Fruit fly (Drosophila melanogaster) whole organism, embryonic: Measurements from ENCODE around the gene CG33325.

Experiments
- Atf-2 ChIP-seq: fragments of 200-800 bp; sonication (Bioruptor generic); optimal IDR thresholded peaks from 2 replicates; lab custom pipeline; 2016; ENCODE audit warnings: missing biosample characterization, missing genetic modification characterization
- Bdp1 ChIP-seq: fragments of 200-800 bp; sonication (Bioruptor generic); optimal IDR thresholded peaks from 3 replicates; lab custom pipeline; 2016; ENCODE audit warnings: missing biosample characterization, missing genetic modification characterization
- BtbVII ChIP-seq: fragments of 200-800 bp; sonication (Bioruptor generic); optimal IDR thresholded peaks from 3 replicates; lab custom pipeline; 2017; ENCODE audit warnings: missing biosample characterization, mild to moderate bottlenecking, missing genetic modification characterization
- CG11093 ChIP-seq: fragments of 200-800 bp; sonication (Bioruptor generic); IDR thresholded peaks from 3 replicates; pipeline ENCODE4 v1.3.6; 2022; ENCODE audit warnings: missing biosample characterization, missing genetic modification characterization
- CG11560 ChIP-seq: fragments of 200-800 bp; sonication (Bioruptor generic); IDR thresholded peaks from 3 replicates; pipeline ENCODE4 v1.3.6; 2022; ENCODE audit warnings: missing biosample characterization, missing genetic modification characterization
- CG12659 ChIP-seq: fragments of 200-800 bp; sonication (Bioruptor generic); optimal IDR thresholded peaks from 3 replicates; lab custom pipeline; 2017; ENCODE audit warnings: mild to moderate bottlenecking, missing biosample characterization, missing genetic modification reagents, missing genetic modification characterization
- CG12744 ChIP-seq: fragments of 200-800 bp; sonication (Bioruptor generic); optimal IDR thresholded peaks from 2 replicates; lab custom pipeline; 2016; ENCODE audit warnings: missing biosample characterization, missing genetic modification characterization
- CG13296 ChIP-seq: fragments of 200-800 bp; sonication (Bioruptor generic); optimal IDR thresholded peaks from 3 replicates; lab custom pipeline; 2018; ENCODE audit warnings: missing biosample characterization, mild to moderate bottlenecking, missing genetic modification characterization
- CG15011 ChIP-seq: fragments of 200-800 bp; sonication (Bioruptor generic); optimal IDR thresholded peaks from 3 replicates; lab custom pipeline; 2018; ENCODE audit warnings: missing biosample characterization, mild to moderate bottlenecking, missing genetic modification characterization
- CG17186 ChIP-seq: fragments of 200-800 bp; sonication (Bioruptor generic); optimal IDR thresholded peaks from 3 replicates; lab custom pipeline; 2017; ENCODE audit warnings: missing biosample characterization, missing genetic modification reagents, missing genetic modification characterization
- CG17802 ChIP-seq: fragments of 200-800 bp; sonication (Bioruptor generic); optimal IDR thresholded peaks from 2 replicates; lab custom pipeline; 2018; ENCODE audit warnings: missing biosample characterization, mild to moderate bottlenecking, missing genetic modification characterization, moderate library complexity
- CG18011 ChIP-seq: fragments of 200-800 bp; sonication (Bioruptor generic); optimal IDR thresholded peaks from 2 replicates; lab custom pipeline; 2017; ENCODE audit warnings: missing biosample characterization, missing genetic modification characterization, mild to moderate bottlenecking, moderate library complexity, missing genotype
- CG18476 ChIP-seq: fragments of 200-800 bp; sonication (Bioruptor generic); optimal IDR thresholded peaks from 2 replicates; lab custom pipeline; 2016; ENCODE audit warnings: missing biosample characterization, mild to moderate bottlenecking, missing genetic modification characterization
- CG18619 ChIP-seq: fragments of 200-800 bp; sonication (Bioruptor generic); optimal IDR thresholded peaks from 3 replicates; lab custom pipeline; 2017; ENCODE audit warnings: missing biosample characterization, mild to moderate bottlenecking, missing genetic modification characterization
- CG2889 ChIP-seq: fragments of 200-800 bp; sonication (Bioruptor generic); IDR thresholded peaks from 3 replicates; pipeline ENCODE4 v1.3.6; 2022; ENCODE audit warnings: missing biosample characterization, missing genetic modification characterization
- CG31388 ChIP-seq: fragments of 200-800 bp; sonication (Bioruptor generic); optimal IDR thresholded peaks from 2 replicates; lab custom pipeline; 2016; ENCODE audit warnings: missing biosample characterization, missing genetic modification characterization
- CG4328 ChIP-seq: fragments of 200-800 bp; sonication (Bioruptor generic); optimal IDR thresholded peaks from 3 replicates; lab custom pipeline; 2017; ENCODE audit warnings: missing biosample characterization, missing genetic modification reagents, missing genetic modification characterization
- CG8359 ChIP-seq: fragments of 200-800 bp; sonication (Bioruptor generic); optimal IDR thresholded peaks from 2 replicates; lab custom pipeline; 2017; ENCODE audit warnings: missing biosample characterization, mild to moderate bottlenecking, missing genetic modification characterization, borderline replicate concordance
- D19B ChIP-seq: fragments of 200-800 bp; sonication (Bioruptor generic); optimal IDR thresholded peaks from 2 replicates; lab custom pipeline; 2017; ENCODE audit warnings: missing biosample characterization, mild to moderate bottlenecking, missing genetic modification characterization
- Dll ChIP-seq: fragments of 200-800 bp; sonication (Bioruptor generic); IDR thresholded peaks from 4 replicates; pipeline ENCODE4 v1.3.6; 2022; ENCODE audit warnings: missing biosample characterization, missing genetic modification characterization; ENCODE audit not compliant: partially characterized antibody
- Eip74EF ChIP-seq, 2 experiments: fragments of 200-800 bp in 1 of 2; fragments of >200 bp in 1 of 2; sonication (Bioruptor generic) in 1 of 2; optimal IDR thresholded peaks; 2 replicates each; lab custom pipeline; 2017 to 2019; ENCODE audit warnings: missing biosample characterization in 2 of 2, missing genetic modification characterization in 2 of 2, mild to moderate bottlenecking in 1 of 2, moderate library complexity in 1 of 2
- Fer1 ChIP-seq: fragments of 200-800 bp; sonication (Bioruptor generic); optimal IDR thresholded peaks from 2 replicates; lab custom pipeline; 2017; ENCODE audit warnings: missing biosample characterization, mild to moderate bottlenecking, missing genetic modification characterization
- Fer3 ChIP-seq: fragments of 200-800 bp; sonication (Bioruptor generic); optimal IDR thresholded peaks from 2 replicates; lab custom pipeline; 2018; ENCODE audit warnings: missing biosample characterization, mild to moderate bottlenecking, missing genetic modification characterization, moderate library complexity
- GATAe ChIP-seq: fragments of 200-800 bp; sonication (Bioruptor generic); conservative IDR thresholded peaks from 2 replicates; pipeline ENCODE4 v1.3.6; 2022; ENCODE audit warnings: missing biosample characterization, missing genetic modification characterization
- Lhr ChIP-seq: fragments of 200-800 bp; sonication (Bioruptor generic); optimal IDR thresholded peaks from 3 replicates; lab custom pipeline; 2017; ENCODE audit warnings: mild to moderate bottlenecking, missing biosample characterization, missing genetic modification reagents, missing genetic modification characterization
- NFAT ChIP-seq: fragments of 200-800 bp; sonication (Bioruptor generic); IDR thresholded peaks from 2 replicates; pipeline ENCODE4 v1.3.6; 2022; ENCODE audit warnings: missing biosample characterization, missing genetic modification characterization
- Sin3A ChIP-seq: fragments of >200 bp; optimal IDR thresholded peaks from 2 replicates; lab custom pipeline; 2018
- Xrp1 ChIP-seq: fragments of 200-800 bp; sonication (Bioruptor generic); IDR thresholded peaks from 2 replicates; pipeline ENCODE4 v1.3.6; 2022; ENCODE audit warnings: missing biosample characterization, missing genetic modification characterization
- YL-1 ChIP-seq: fragments of 200-800 bp; sonication (Bioruptor generic); optimal IDR thresholded peaks from 3 replicates; lab custom pipeline; 2017; ENCODE audit warnings: missing biosample characterization, mild to moderate bottlenecking, missing genetic modification characterization
- chm ChIP-seq: fragments of 200-800 bp; sonication (Bioruptor generic); IDR thresholded peaks from 2 replicates; pipeline ENCODE4 v1.3.6; 2022; ENCODE audit warnings: missing biosample characterization, missing genetic modification characterization
- corto ChIP-seq: fragments of 200-800 bp; sonication (Bioruptor generic); optimal IDR thresholded peaks from 2 replicates; lab custom pipeline; 2016; ENCODE audit warnings: missing biosample characterization, mild to moderate bottlenecking, missing genetic modification characterization, moderate library complexity
- dpn ChIP-seq, 2 experiments: fragments of 200-800 bp; sonication (Bioruptor generic); optimal IDR thresholded peaks; 3 replicates each; lab custom pipeline; 2016; ENCODE audit warnings: missing biosample characterization in 2 of 2, missing genetic modification characterization in 2 of 2
- ewg ChIP-seq: fragments of 200-800 bp; sonication (Bioruptor generic); optimal IDR thresholded peaks from 3 replicates; lab custom pipeline; 2017; ENCODE audit warnings: mild to moderate bottlenecking, missing biosample characterization, missing genetic modification reagents, missing genetic modification characterization
- fd96Cb ChIP-seq: fragments of 200-800 bp; sonication (Bioruptor generic); optimal IDR thresholded peaks from 2 replicates; lab custom pipeline; 2018; ENCODE audit warnings: missing biosample characterization, mild to moderate bottlenecking, missing genetic modification characterization, moderate library complexity
- gro ChIP-seq: fragments of 200-800 bp; sonication (Bioruptor generic); optimal IDR thresholded peaks from 2 replicates; lab custom pipeline; 2016; ENCODE audit warnings: missing biosample characterization, missing genetic modification characterization
- hb ChIP-seq: fragments of 200-800 bp; sonication (Bioruptor generic); IDR thresholded peaks from 3 replicates; pipeline ENCODE4 v1.3.6; 2022; ENCODE audit warnings: missing biosample characterization, missing genetic modification characterization; ENCODE audit not compliant: partially characterized antibody
- hth ChIP-seq: fragments of >200 bp; optimal IDR thresholded peaks from 2 replicates; lab custom pipeline; 2017; ENCODE audit warnings: inconsistent platforms
- inv ChIP-seq: fragments of 200-800 bp; sonication (Bioruptor generic); IDR thresholded peaks from 2 replicates; pipeline ENCODE4 v1.3.6; 2022; ENCODE audit warnings: missing biosample characterization, missing genetic modification characterization; ENCODE audit not compliant: partially characterized antibody
- kni ChIP-seq: fragments of 200-800 bp; sonication (Bioruptor generic); optimal IDR thresholded peaks from 3 replicates; lab custom pipeline; 2017; ENCODE audit warnings: mild to moderate bottlenecking, missing biosample characterization, missing genetic modification reagents, missing genetic modification characterization
- luna ChIP-seq: fragments of 200-800 bp; sonication (Bioruptor generic); optimal IDR thresholded peaks from 2 replicates; lab custom pipeline; 2016; ENCODE audit warnings: missing biosample characterization, missing genetic modification characterization
- mirr ChIP-seq: fragments of 200-800 bp; sonication (Bioruptor generic); optimal IDR thresholded peaks from 3 replicates; lab custom pipeline; 2018; ENCODE audit warnings: missing biosample characterization, mild to moderate bottlenecking, missing genetic modification characterization
- mld ChIP-seq: fragments of 200-800 bp; sonication (Bioruptor generic); IDR thresholded peaks from 3 replicates; pipeline ENCODE4 v1.3.6; 2022; ENCODE audit warnings: missing biosample characterization, missing genetic modification characterization; ENCODE audit not compliant: partially characterized antibody
- nerfin-1 ChIP-seq: fragments of 200-800 bp; sonication (Bioruptor generic); optimal IDR thresholded peaks from 3 replicates; lab custom pipeline; 2019; ENCODE audit warnings: missing biosample characterization, mild to moderate bottlenecking, missing genetic modification characterization, moderate library complexity
- slbo ChIP-seq: fragments of 200-800 bp; sonication (Bioruptor generic); IDR thresholded peaks from 2 replicates; pipeline ENCODE4 v1.3.6; 2022; ENCODE audit warnings: missing biosample characterization, missing genetic modification characterization
- so ChIP-seq: fragments of 200-800 bp; sonication (Bioruptor generic); IDR thresholded peaks from 3 replicates; pipeline ENCODE4 v1.3.6; 2022; ENCODE audit warnings: missing biosample characterization, missing genetic modification characterization
- sqz ChIP-seq: fragments of 200-800 bp; sonication (Bioruptor generic); optimal IDR thresholded peaks from 3 replicates; lab custom pipeline; 2018; ENCODE audit warnings: missing biosample characterization, mild to moderate bottlenecking, missing genetic modification characterization
- tll ChIP-seq, 2 experiments: fragments of 200-800 bp in 1 of 2; fragments of >200 bp in 1 of 2; sonication (Bioruptor generic) in 1 of 2; optimal IDR thresholded peaks; 2 replicates each; lab custom pipeline; 2017 to 2019; ENCODE audit warnings: missing biosample characterization in 2 of 2, missing genetic modification characterization in 2 of 2, mild to moderate bottlenecking in 1 of 2, moderate library complexity in 1 of 2
- tna ChIP-seq: fragments of 200-800 bp; sonication (Bioruptor generic); IDR thresholded peaks from 2 replicates; pipeline ENCODE4 v1.3.6; 2022; ENCODE audit warnings: missing biosample characterization, missing genetic modification characterization; ENCODE audit not compliant: partially characterized antibody
- yki ChIP-seq: fragments of >200 bp; optimal IDR thresholded peaks from 3 replicates; lab custom pipeline; 2018

CG33325 gene

dm6 chr3R:8694110-8694826 lies 14.4 kb upstream of the CG33325 start:
- no peak for TF ChIP-seq Atf-2
- TF ChIP-seq inv (GFP tag; lab: Robert Waterston, UW): no peak
- TF ChIP-seq Eip74EF (GFP tag; optimal IDR thresholded peaks at IDR 0.05; lab: Kevin White, UChicago): no peak
- no peak for TF ChIP-seq yki (lab: Kevin White, UChicago)
- peak; percentile 32 for TF ChIP-seq CG4328 (GFP tag; lab: Kevin White, UChicago)
- no peak for TF ChIP-seq CG12659 (GFP tag; lab: Kevin White, UChicago)
- no peak for TF ChIP-seq YL-1 (GFP tag; lab: Kevin White, UChicago)
- no peak for TF ChIP-seq CG18011 (GFP tag; lab: Kevin White, UChicago)
- TF ChIP-seq CG31388 (GFP tag; lab: Kevin White, UChicago): no peak
- TF ChIP-seq CG8359 (GFP tag; lab: Kevin White, UChicago): no peak
- TF ChIP-seq so (GFP tag; lab: Robert Waterston, UW): peak; percentile 67; the same call in 1 of the 3 replicates
- TF ChIP-seq nerfin-1 (tag; lab: Kevin White, UChicago): no peak
- no peak for TF ChIP-seq CG11560 (tag; lab: Robert Waterston, UW)
- TF ChIP-seq corto (GFP tag; lab: Kevin White, UChicago): no peak
- no peak for TF ChIP-seq hb (GFP tag; lab: Robert Waterston, UW)
- TF ChIP-seq ewg (GFP tag; lab: Kevin White, UChicago): peak; percentile 68
- TF ChIP-seq CG17186: no peak
- no peak for TF ChIP-seq D19B
- no peak for TF ChIP-seq Sin3A (lab: Kevin White, UChicago)
- TF ChIP-seq mirr (GFP tag; lab: Kevin White, UChicago): peak; percentile 54
- TF ChIP-seq Fer3 (tag; lab: Kevin White, UChicago): peak; percentile 62
- TF ChIP-seq Xrp1 (GFP tag; lab: Robert Waterston, UW): no peak
- peak; percentile 36; the same call in 1 of the 2 replicates for TF ChIP-seq NFAT
- TF ChIP-seq Bdp1: no peak
- no peak for TF ChIP-seq CG17802 (tag; lab: Kevin White, UChicago)
- no peak for TF ChIP-seq fd96Cb
- TF ChIP-seq CG13296 (GFP tag; lab: Kevin White, UChicago): peak; percentile 80
- no peak for TF ChIP-seq CG12744
- peak; percentile 2 for TF ChIP-seq CG15011 (GFP tag; lab: Kevin White, UChicago)
- TF ChIP-seq tna: no peak
- no peak for TF ChIP-seq Dll (GFP tag; lab: Robert Waterston, UW)
- TF ChIP-seq CG18476 (GFP tag; lab: Kevin White, UChicago): no peak
- TF ChIP-seq CG2889 (GFP tag; lab: Robert Waterston, UW): no peak
- no peak for TF ChIP-seq Lhr (GFP tag; lab: Kevin White, UChicago)
- TF ChIP-seq kni (GFP tag; lab: Kevin White, UChicago): no peak
- peak; percentile 93 for TF ChIP-seq sqz (GFP tag; lab: Kevin White, UChicago)
- no peak for TF ChIP-seq Fer1 (GFP tag; lab: Kevin White, UChicago)
- no peak for TF ChIP-seq GATAe (GFP tag; lab: Robert Waterston, UW)
- TF ChIP-seq mld (GFP tag; lab: Robert Waterston, UW): no peak
- TF ChIP-seq dpn (GFP tag; optimal IDR thresholded peaks at IDR 0.05; lab: Kevin White, UChicago): peak in 1 of 2 experiments; percentile 10
- no peak for TF ChIP-seq slbo (GFP tag; lab: Robert Waterston, UW)
- TF ChIP-seq gro (GFP tag; lab: Kevin White, UChicago): no peak
- TF ChIP-seq luna: no peak
- TF ChIP-seq tll (GFP tag; optimal IDR thresholded peaks at IDR 0.05; lab: Kevin White, UChicago): peak in 1 of 2 experiments; percentile 80
- no peak for TF ChIP-seq hth
- peak; percentile 29 for TF ChIP-seq CG18619 (GFP tag; lab: Kevin White, UChicago)
- no peak for TF ChIP-seq CG11093 (GFP tag; lab: Robert Waterston, UW)
- TF ChIP-seq BtbVII (GFP tag; lab: Kevin White, UChicago): peak; percentile 84
- TF ChIP-seq chm (GFP tag; lab: Robert Waterston, UW): peak; percentile 50; the same call in 1 of the 2 replicates
